Worm (Caenorhabditis elegans) whole organism, L1 larva: ENCODE measurements around the gene R13D11.10.

ENCODE experiments used
- C04F5.9 ChIP-seq: sonication (generic microtip); optimal IDR thresholded peaks from 2 replicates; lab custom pipeline; 2016; ENCODE audit warnings: missing genetic modification characterization, missing compliant biosample characterization
- aha-1 ChIP-seq: fragments of 150-350 bp; optimal IDR thresholded peaks from 2 replicates; lab custom pipeline; 2014; ENCODE audit warnings: missing biosample characterization, missing genetic modification characterization
- ama-1 ChIP-seq: fragments of 150-350 bp; optimal IDR thresholded peaks from 2 replicates; lab custom pipeline; 2014
- ceh-8 ChIP-seq: fragments of 200-800 bp; sonication (Bioruptor generic); optimal IDR thresholded peaks from 2 replicates; lab custom pipeline; 2018; ENCODE audit warnings: mild to moderate bottlenecking, missing genetic modification characterization, moderate library complexity, missing compliant biosample characterization
- ceh-82 ChIP-seq, 3 experiments: fragments of 150-350 bp in 1 of 3; sonication (generic microtip) in 2 of 3; optimal IDR thresholded peaks; 2 replicates each; lab custom pipeline; 2014 to 2017; ENCODE audit warnings: missing biosample characterization in 3 of 3, missing genetic modification characterization in 3 of 3
- ceh-88 ChIP-seq: fragments of 200-800 bp; sonication (Bioruptor generic); IDR thresholded peaks from 2 replicates; pipeline ENCODE4 v1.3.6; 2022; ENCODE audit warnings: missing genetic modification characterization, missing compliant biosample characterization
- ces-1 ChIP-seq: fragments of 150-350 bp; optimal IDR thresholded peaks from 2 replicates; lab custom pipeline; 2014; ENCODE audit warnings: missing biosample characterization, missing genetic modification reagents, missing genetic modification characterization
- dsc-1 ChIP-seq: sonication (generic microtip); optimal IDR thresholded peaks from 2 replicates; lab custom pipeline; 2016; ENCODE audit warnings: mild to moderate bottlenecking, missing genetic modification characterization, missing compliant biosample characterization
- egl-13 ChIP-seq: sonication (generic microtip); optimal IDR thresholded peaks from 2 replicates; lab custom pipeline; 2016; ENCODE audit warnings: missing genotype, missing genetic modification reagents, missing genetic modification characterization, missing compliant biosample characterization
- elt-3 ChIP-seq, 6 experiments: fragments of 150-350 bp in 1 of 6; sonication (generic microtip); optimal IDR thresholded peaks; 2 replicates each; lab custom pipeline; 2017 to 2018; ENCODE audit warnings: missing biosample characterization in 6 of 6, missing genetic modification characterization in 6 of 6, inconsistent platforms in 1 of 6
- ets-5 ChIP-seq: fragments of 200-800 bp; sonication (Bioruptor generic); IDR thresholded peaks from 2 replicates; pipeline ENCODE4 v1.3.6; 2022; ENCODE audit warnings: missing genetic modification characterization, missing compliant biosample characterization
- fkh-4 ChIP-seq: sonication (generic microtip); optimal IDR thresholded peaks from 2 replicates; lab custom pipeline; 2016; ENCODE audit warnings: missing compliant biosample characterization, missing genetic modification characterization, borderline replicate concordance
- grh-1 ChIP-seq: fragments of 200-800 bp; sonication (Bioruptor generic); IDR thresholded peaks from 2 replicates; pipeline ENCODE4 v1.3.6; 2022; ENCODE audit warnings: missing genetic modification reagents, missing genetic modification characterization, missing compliant biosample characterization
- irx-1 ChIP-seq: sonication (generic microtip); optimal IDR thresholded peaks from 2 replicates; lab custom pipeline; 2016; ENCODE audit warnings: missing genetic modification characterization, missing compliant biosample characterization
- lin-14 ChIP-seq: fragments of 200-800 bp; sonication (Bioruptor generic); optimal IDR thresholded peaks from 2 replicates; lab custom pipeline; 2018; ENCODE audit warnings: mild to moderate bottlenecking, missing genetic modification characterization, moderate library complexity, missing compliant biosample characterization
- lin-15B ChIP-seq: fragments of 150-350 bp; sonication (generic microtip); optimal IDR thresholded peaks from 3 replicates; lab custom pipeline; 2014; ENCODE audit warnings: missing biosample characterization, missing genetic modification characterization
- lin-39 ChIP-seq: fragments of 150-350 bp; optimal IDR thresholded peaks from 2 replicates; lab custom pipeline; 2014; ENCODE audit warnings: missing biosample characterization, missing genetic modification reagents, missing genetic modification characterization
- mab-9 ChIP-seq: fragments of 200-800 bp; sonication (Bioruptor generic); IDR thresholded peaks from 2 replicates; pipeline ENCODE4 v1.3.6; 2022; ENCODE audit warnings: missing genetic modification reagents, missing genetic modification characterization, missing compliant biosample characterization
- nhr-19 ChIP-seq: fragments of 200-800 bp; sonication (Bioruptor generic); conservative IDR thresholded peaks from 2 replicates; pipeline ENCODE4 v1.3.6; 2022; ENCODE audit warnings: missing genetic modification characterization, missing compliant biosample characterization
- nhr-76 ChIP-seq: sonication (generic microtip); optimal IDR thresholded peaks from 2 replicates; lab custom pipeline; 2017; ENCODE audit warnings: missing biosample characterization, missing genetic modification characterization
- nhr-77 ChIP-seq: fragments of 150-350 bp; optimal IDR thresholded peaks from 2 replicates; lab custom pipeline; 2014; ENCODE audit warnings: missing biosample characterization, missing genetic modification characterization
- nhr-84 ChIP-seq: sonication (generic microtip); optimal IDR thresholded peaks from 2 replicates; lab custom pipeline; 2017; ENCODE audit warnings: missing biosample characterization, missing genetic modification characterization
- nhr-85 ChIP-seq: sonication (generic microtip); peaks from one replicate; lab custom pipeline; 2016; ENCODE audit warnings: missing genetic modification characterization, inconsistent platforms, missing compliant biosample characterization
- nhr-90 ChIP-seq: sonication (generic microtip); optimal IDR thresholded peaks from 2 replicates; lab custom pipeline; 2016; ENCODE audit warnings: mild to moderate bottlenecking, missing genetic modification characterization, missing compliant biosample characterization; ENCODE audit not compliant: poor library complexity
- pag-3 ChIP-seq: sonication (generic microtip); optimal IDR thresholded peaks from 2 replicates; lab custom pipeline; 2017; ENCODE audit warnings: missing genetic modification characterization, mild to moderate bottlenecking, missing compliant biosample characterization, antibody characterized with exemption, borderline replicate concordance; ENCODE audit not compliant: insufficient read depth
- pax-3 ChIP-seq: fragments of 200-800 bp; sonication (Bioruptor generic); optimal IDR thresholded peaks from 2 replicates; lab custom pipeline; 2018; ENCODE audit warnings: mild to moderate bottlenecking, missing genetic modification characterization, moderate library complexity, missing compliant biosample characterization
- pqm-1 ChIP-seq: sonication (generic microtip); optimal IDR thresholded peaks from 3 replicates; lab custom pipeline; 2017; ENCODE audit warnings: missing biosample characterization, missing genetic modification characterization
- rnt-1 ChIP-seq: sonication (generic microtip); optimal IDR thresholded peaks from 2 replicates; lab custom pipeline; 2016; ENCODE audit warnings: mild to moderate bottlenecking, missing genetic modification characterization, moderate library complexity, missing compliant biosample characterization
- skn-1 ChIP-seq: fragments of 150-350 bp; optimal IDR thresholded peaks from 2 replicates; lab custom pipeline; 2014; ENCODE audit warnings: missing biosample characterization, missing genetic modification characterization
- snpc-4 ChIP-seq: fragments of 150-350 bp; optimal IDR thresholded peaks from 2 replicates; lab custom pipeline; 2014; ENCODE audit warnings: missing biosample characterization, missing genetic modification characterization
- snu-23 ChIP-seq: sonication (generic microtip); optimal IDR thresholded peaks from 2 replicates; lab custom pipeline; 2016; ENCODE audit warnings: missing genetic modification characterization, missing compliant biosample characterization
- sptf-1 ChIP-seq: fragments of 150-350 bp; optimal IDR thresholded peaks from 2 replicates; lab custom pipeline; 2014; ENCODE audit warnings: missing biosample characterization, missing genetic modification characterization
- sup-37 ChIP-seq: fragments of 200-800 bp; sonication (Bioruptor generic); optimal IDR thresholded peaks from 2 replicates; lab custom pipeline; 2018; ENCODE audit warnings: mild to moderate bottlenecking, missing genetic modification characterization, missing compliant biosample characterization
- tbx-2 ChIP-seq: sonication (generic microtip); optimal IDR thresholded peaks from 2 replicates; lab custom pipeline; 2016; ENCODE audit warnings: missing genetic modification characterization, missing compliant biosample characterization
- tlp-1 ChIP-seq: fragments of 150-350 bp; optimal IDR thresholded peaks from 2 replicates; lab custom pipeline; 2014; ENCODE audit warnings: missing biosample characterization, missing genetic modification characterization
- unc-130 ChIP-seq: fragments of 150-350 bp; optimal IDR thresholded peaks from 2 replicates; lab custom pipeline; 2017; ENCODE audit warnings: missing biosample characterization, missing genetic modification characterization, inconsistent platforms
- unc-62 ChIP-seq: fragments of 150-350 bp; optimal IDR thresholded peaks from 2 replicates; lab custom pipeline; 2014; ENCODE audit warnings: missing biosample characterization, missing genetic modification reagents, missing genetic modification characterization
- vab-15 ChIP-seq: sonication (generic microtip); optimal IDR thresholded peaks from 2 replicates; lab custom pipeline; 2017; ENCODE audit warnings: missing genotype, mild to moderate bottlenecking, missing genetic modification characterization, missing compliant biosample characterization
- zag-1 ChIP-seq: fragments of 150-350 bp; optimal IDR thresholded peaks from 2 replicates; lab custom pipeline; 2014; ENCODE audit warnings: missing biosample characterization, missing genetic modification characterization

R13D11.10 gene

DNA sequence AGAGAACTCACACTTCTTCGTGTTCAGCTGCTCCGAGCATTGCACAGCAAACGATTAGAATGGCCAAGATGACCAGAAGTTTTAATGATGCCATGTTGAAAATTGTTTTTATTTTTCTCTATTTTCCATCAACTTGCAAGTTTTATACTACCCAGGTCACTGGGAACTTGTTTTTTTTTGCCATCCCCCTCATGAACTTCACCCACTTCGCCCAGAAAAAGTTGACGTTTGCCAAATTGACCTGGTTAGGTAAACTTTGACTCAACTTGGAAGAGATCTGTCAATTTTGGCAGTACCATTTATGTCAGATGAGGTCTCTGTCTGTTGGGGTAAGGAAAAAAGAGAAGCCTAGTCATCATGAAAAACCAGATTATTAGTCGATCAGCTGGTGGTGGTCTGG is at the start of gene R13D11.10:
R13D11.10 (minus strand) TSS at position 101 of the 400 bp plus-strand sequence.
- TF ChIP-seq fkh-4 (tag; lab: Kevin White, UChicago) (no peak), ces-1 (GFP tag; lab: Kevin White, UChicago) (no peak), skn-1 (tag; lab: Kevin White, UChicago) (no peak), nhr-77 (no peak), ceh-82 (tag; optimal IDR thresholded peaks at IDR 0.05; lab: Kevin White, UChicago) (no peak), irx-1 (tag; lab: Kevin White, UChicago) (no peak), ets-5 (no peak), ceh-88 (GFP tag; lab: Robert Waterston, UW) (no peak), unc-130 (tag; lab: Kevin White, UChicago) (no peak), pag-3 (tag; lab: Kevin White, UChicago) (no peak)

DNA sequence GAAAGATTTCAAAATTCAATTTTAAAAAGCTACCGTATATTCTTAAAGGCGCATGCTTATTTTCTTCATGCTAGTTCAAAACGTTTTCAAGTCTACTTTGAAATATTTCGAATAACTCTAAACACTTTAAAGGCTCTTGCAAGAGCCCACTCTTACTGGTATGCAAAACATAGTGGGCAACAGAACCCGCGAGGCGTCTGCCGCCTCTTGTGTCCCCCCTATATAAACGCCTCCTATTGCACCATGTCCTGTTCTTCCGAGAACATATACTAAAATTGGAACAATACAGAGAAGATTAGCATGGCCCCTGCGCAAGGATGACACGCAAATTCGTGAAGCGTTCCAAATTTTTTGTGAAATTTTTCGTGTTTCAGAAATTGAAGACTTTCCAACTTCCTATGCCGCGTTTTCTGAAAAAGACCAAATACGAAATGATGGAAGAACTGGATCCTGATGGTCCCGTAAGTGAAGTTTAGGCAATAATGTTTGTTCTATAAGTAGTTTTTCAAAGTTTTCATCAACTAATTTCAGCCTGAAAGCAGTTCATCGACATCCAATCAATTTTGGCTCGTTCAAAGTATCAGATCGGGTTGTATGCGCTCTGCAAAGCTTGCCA is 45.9 kb upstream of the R13D11.10 start:
- no peak for TF ChIP-seq tlp-1 (tag; lab: Kevin White, UChicago)
- TF ChIP-seq lin-39 (tag; lab: Kevin White, UChicago) = no peak
- no peak for TF ChIP-seq C04F5.9
- no peak for TF ChIP-seq nhr-85 (tag; lab: Kevin White, UChicago)
- no peak for TF ChIP-seq elt-3 (tag; optimal IDR thresholded peaks at IDR 0.05; lab: Kevin White, UChicago)
- peak; percentile 91 for TF ChIP-seq snpc-4 (tag; lab: Kevin White, UChicago)
- TF ChIP-seq ama-1 (lab: Kevin White, UChicago) = no peak

DNA sequence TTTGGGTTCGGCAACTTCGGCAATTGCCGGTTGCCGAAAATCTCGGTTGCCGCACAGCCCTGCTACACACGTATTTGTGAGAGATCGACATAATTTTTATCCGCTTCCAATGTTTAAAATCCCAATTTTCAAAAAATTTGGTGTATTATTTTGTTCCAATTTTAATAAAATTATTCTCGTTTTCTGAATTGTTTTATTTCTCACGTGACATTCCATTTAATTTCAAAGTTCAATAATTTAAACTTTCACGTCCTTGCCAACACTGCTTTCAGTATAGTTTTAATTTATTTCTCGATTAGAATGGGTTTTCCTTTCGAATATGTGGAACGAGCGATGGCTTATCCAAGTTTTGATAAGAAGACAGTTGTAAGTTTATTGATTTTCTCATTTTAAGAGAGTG is 43.5 kb upstream of the R13D11.10 start, which contains the start of gene K09C6.2:
K09C6.2 (plus strand) TSS at position 301 of the 400 bp plus-strand sequence.
- no peak for TF ChIP-seq ceh-8
- no peak for TF ChIP-seq ceh-88 (GFP tag; lab: Robert Waterston, UW)
- no peak for TF ChIP-seq nhr-90 (tag; lab: Kevin White, UChicago)
- no peak for TF ChIP-seq pqm-1
- TF ChIP-seq snpc-4 (tag; lab: Kevin White, UChicago) = no peak
- TF ChIP-seq, all 84 proteins: peak for 0

DNA sequence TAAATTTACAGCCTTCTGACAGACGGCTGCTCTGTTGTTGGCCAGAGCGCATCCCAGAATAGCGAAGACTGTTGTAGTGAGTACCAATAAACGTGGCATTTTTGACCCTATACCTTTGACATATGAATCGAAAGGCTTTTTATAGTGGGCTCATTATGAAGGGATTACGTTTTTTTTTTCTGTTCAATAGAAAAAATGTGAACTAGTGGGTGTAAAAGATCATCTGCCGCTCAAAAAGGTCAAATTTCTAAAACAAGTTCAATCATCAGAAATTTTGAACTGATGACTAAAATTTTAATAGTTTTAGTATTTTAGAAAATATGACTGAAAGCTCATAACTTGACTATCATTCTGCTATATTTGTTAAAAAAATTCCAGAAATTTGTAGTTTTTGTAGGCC is 42.0 kb upstream of the R13D11.10 start, which contains the start of gene K09C6.9:
K09C6.9 (minus strand) TSS at position 101 of the 400 bp plus-strand sequence.
- no peak for TF ChIP-seq ceh-82 (tag; optimal IDR thresholded peaks at IDR 0.05; lab: Kevin White, UChicago)
- TF ChIP-seq zag-1 (tag; lab: Kevin White, UChicago) = no peak
- no peak for TF ChIP-seq fkh-4 (tag; lab: Kevin White, UChicago)
- TF ChIP-seq ceh-8 = no peak
- TF ChIP-seq nhr-76 (tag; lab: Kevin White, UChicago) = no peak
- no peak for TF ChIP-seq unc-62 (GFP tag; lab: Kevin White, UChicago)
- no peak for TF ChIP-seq sptf-1 (tag; lab: Kevin White, UChicago)
- no peak for TF ChIP-seq mab-9 (GFP tag; lab: Robert Waterston, UW)
- TF ChIP-seq lin-15B (tag; lab: Kevin White, UChicago) = no peak
- no peak for TF ChIP-seq nhr-84
- no peak for TF ChIP-seq lin-14 (GFP tag; lab: Kevin White, UChicago)
- TF ChIP-seq vab-15 (tag; lab: Kevin White, UChicago) = no peak
- no peak for TF ChIP-seq snu-23 (GFP tag; lab: Kevin White, UChicago)
- TF ChIP-seq ces-1 (GFP tag; lab: Kevin White, UChicago) = no peak
- no peak for TF ChIP-seq grh-1 (GFP tag; lab: Robert Waterston, UW)
- no peak for TF ChIP-seq pax-3 (tag; lab: Kevin White, UChicago)
- no peak for TF ChIP-seq rnt-1 (tag; lab: Kevin White, UChicago)
- TF ChIP-seq, all 84 proteins: peak for 0

DNA sequence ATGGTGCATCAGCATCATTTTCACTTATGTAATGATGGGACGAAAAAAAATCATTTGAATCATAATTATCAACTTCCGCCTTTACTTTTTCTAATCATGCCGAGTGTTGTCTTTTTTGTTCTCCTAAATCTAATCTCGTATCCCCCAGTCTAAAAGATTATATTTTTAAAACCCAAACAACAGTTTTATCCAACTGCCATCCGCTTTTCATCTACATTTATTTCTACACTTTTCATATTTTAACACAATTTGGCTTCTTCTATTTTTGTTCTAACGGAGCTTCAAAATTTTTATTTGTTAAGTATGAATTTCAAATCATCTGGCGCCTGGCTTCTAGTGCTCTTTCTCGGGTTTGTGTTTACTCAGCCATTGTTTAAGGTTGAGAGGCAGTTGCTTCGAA is 39.2 kb upstream of the R13D11.10 start, which contains the start of gene K09C6.3:
K09C6.3 (plus strand) TSS at position 301 of the 400 bp plus-strand sequence.
- TF ChIP-seq aha-1 (tag; lab: Kevin White, UChicago) (no peak), tbx-2 (tag; lab: Kevin White, UChicago) (no peak), snu-23 (GFP tag; lab: Kevin White, UChicago) (no peak), egl-13 (tag; lab: Kevin White, UChicago) (no peak), snpc-4 (tag; lab: Kevin White, UChicago) (no peak), dsc-1 (tag; lab: Kevin White, UChicago) (no peak), elt-3 (tag; optimal IDR thresholded peaks at IDR 0.05; lab: Kevin White, UChicago) (no peak), C04F5.9 (no peak), nhr-90 (tag; lab: Kevin White, UChicago) (no peak), unc-62 (GFP tag; lab: Kevin White, UChicago) (no peak), lin-14 (GFP tag; lab: Kevin White, UChicago) (no peak), sup-37 (GFP tag; lab: Kevin White, UChicago) (no peak), nhr-19 (GFP tag; lab: Robert Waterston, UW) (no peak)
